Worm (Caenorhabditis elegans) whole organism, L2 larva: ENCODE measurements around the gene F59B1.2.

ENCODE experiments used
- C34F6.9 ChIP-seq: fragments of 150-350 bp; optimal IDR thresholded peaks from 2 replicates; lab custom pipeline; 2014; ENCODE audit warnings: missing biosample characterization, missing genetic modification characterization
- R02D3.7 ChIP-seq: fragments of 150-350 bp; optimal IDR thresholded peaks from 2 replicates; lab custom pipeline; 2014; ENCODE audit warnings: missing biosample characterization, missing genetic modification characterization
- Y55F3AM.14 ChIP-seq: fragments of 200-800 bp; sonication (Bioruptor generic); optimal IDR thresholded peaks from 2 replicates; lab custom pipeline; 2018; ENCODE audit warnings: mild to moderate bottlenecking, missing genetic modification characterization, missing compliant biosample characterization
- alr-1 ChIP-seq: fragments of 150-350 bp; optimal IDR thresholded peaks from 2 replicates; lab custom pipeline; 2014; ENCODE audit warnings: missing biosample characterization, missing genetic modification characterization
- aly-2 ChIP-seq: fragments of 150-350 bp; optimal IDR thresholded peaks from 2 replicates; lab custom pipeline; 2014; ENCODE audit warnings: missing biosample characterization, missing genetic modification characterization
- ama-1 ChIP-seq: fragments of 150-350 bp; optimal IDR thresholded peaks from 2 replicates; lab custom pipeline; 2018; ENCODE audit warnings: inconsistent platforms
- blmp-1 ChIP-seq: sonication (generic microtip); optimal IDR thresholded peaks from 2 replicates; lab custom pipeline; 2017; ENCODE audit warnings: missing genetic modification characterization, mild to moderate bottlenecking, missing compliant biosample characterization, antibody characterized with exemption, moderate library complexity; ENCODE audit not compliant: insufficient read depth
- ceh-82 ChIP-seq: fragments of 150-350 bp; optimal IDR thresholded peaks from 2 replicates; lab custom pipeline; 2014; ENCODE audit warnings: missing biosample characterization, missing genetic modification characterization
- dmd-4 ChIP-seq: sonication (generic microtip); optimal IDR thresholded peaks from 2 replicates; lab custom pipeline; 2017; ENCODE audit warnings: missing biosample characterization, missing genetic modification characterization
- egl-27 ChIP-seq: sonication (generic microtip); optimal IDR thresholded peaks from 3 replicates; lab custom pipeline; 2017; ENCODE audit warnings: missing biosample characterization, missing genetic modification reagents, missing genetic modification characterization
- elt-1 ChIP-seq: fragments of 150-350 bp; optimal IDR thresholded peaks from 2 replicates; lab custom pipeline; 2014; ENCODE audit warnings: missing biosample characterization, missing genetic modification characterization
- elt-3 ChIP-seq: sonication (generic microtip); optimal IDR thresholded peaks from 2 replicates; lab custom pipeline; 2017; ENCODE audit warnings: missing biosample characterization, missing genetic modification characterization
- fos-1 ChIP-seq: fragments of 150-350 bp; optimal IDR thresholded peaks from 2 replicates; lab custom pipeline; 2014; ENCODE audit warnings: missing biosample characterization, missing genetic modification characterization
- gmeb-1 ChIP-seq: fragments of 150-350 bp; optimal IDR thresholded peaks from 2 replicates; lab custom pipeline; 2014; ENCODE audit warnings: missing biosample characterization, missing genetic modification characterization
- lin-13 ChIP-seq: fragments of 150-350 bp; optimal IDR thresholded peaks from 2 replicates; lab custom pipeline; 2014; ENCODE audit warnings: missing biosample characterization, missing genetic modification reagents, missing genetic modification characterization
- mab-5 ChIP-seq: fragments of 150-350 bp; optimal IDR thresholded peaks from 2 replicates; lab custom pipeline; 2014; ENCODE audit warnings: missing biosample characterization, missing genetic modification characterization
- mdl-1 ChIP-seq, 2 experiments: fragments of 150-350 bp in 1 of 2; sonication (generic microtip) in 1 of 2; optimal IDR thresholded peaks; 2 replicates each; lab custom pipeline; 2017; ENCODE audit warnings: missing biosample characterization in 2 of 2, missing genetic modification characterization in 2 of 2
- nhr-10 ChIP-seq: sonication (generic microtip); optimal IDR thresholded peaks from 2 replicates; lab custom pipeline; 2017; ENCODE audit warnings: missing biosample characterization, missing genetic modification characterization
- nhr-12 ChIP-seq: fragments of 150-350 bp; optimal IDR thresholded peaks from 2 replicates; lab custom pipeline; 2014; ENCODE audit warnings: missing biosample characterization, missing genetic modification characterization
- nhr-129 ChIP-seq: fragments of 150-350 bp; optimal IDR thresholded peaks from 2 replicates; lab custom pipeline; 2014; ENCODE audit warnings: missing biosample characterization, missing genetic modification characterization
- nhr-21 ChIP-seq: fragments of 150-350 bp; optimal IDR thresholded peaks from 2 replicates; lab custom pipeline; 2014; ENCODE audit warnings: missing biosample characterization, missing genetic modification characterization
- nhr-23 ChIP-seq: fragments of 150-350 bp; optimal IDR thresholded peaks from 2 replicates; lab custom pipeline; 2014; ENCODE audit warnings: missing biosample characterization, missing genetic modification reagents, missing genetic modification characterization
- nhr-6 ChIP-seq: fragments of 150-350 bp; optimal IDR thresholded peaks from 2 replicates; lab custom pipeline; 2014; ENCODE audit warnings: missing biosample characterization, missing genetic modification characterization
- nhr-77 ChIP-seq: fragments of 150-350 bp; optimal IDR thresholded peaks from 2 replicates; lab custom pipeline; 2014; ENCODE audit warnings: missing biosample characterization, missing genetic modification characterization
- peb-1 ChIP-seq: fragments of 150-350 bp; optimal IDR thresholded peaks from 2 replicates; lab custom pipeline; 2014; ENCODE audit warnings: missing biosample characterization, missing genetic modification characterization
- sem-4 ChIP-seq: fragments of 150-350 bp; optimal IDR thresholded peaks from 2 replicates; lab custom pipeline; 2014; ENCODE audit warnings: missing biosample characterization, missing genetic modification reagents, missing genetic modification characterization
- sma-3 ChIP-seq: sonication (generic microtip); optimal IDR thresholded peaks from 2 replicates; lab custom pipeline; 2016; ENCODE audit warnings: missing genetic modification reagents, missing genetic modification characterization, missing compliant biosample characterization
- sma-9 ChIP-seq, 2 experiments: fragments of 150-350 bp in 1 of 2; sonication (generic microtip) in 1 of 2; optimal IDR thresholded peaks; 2 replicates each; lab custom pipeline; 2014 to 2016; ENCODE audit warnings: missing genetic modification characterization in 2 of 2, mild to moderate bottlenecking in 1 of 2, missing biosample characterization in 1 of 2, missing compliant biosample characterization in 1 of 2, missing genetic modification reagents in 1 of 2, moderate library complexity in 1 of 2
- snpc-4 ChIP-seq: fragments of 150-350 bp; optimal IDR thresholded peaks from 2 replicates; lab custom pipeline; 2014; ENCODE audit warnings: missing biosample characterization, missing genetic modification characterization
- unc-39 ChIP-seq: fragments of 150-350 bp; optimal IDR thresholded peaks from 2 replicates; lab custom pipeline; 2014; ENCODE audit warnings: missing biosample characterization, missing genetic modification characterization
- unc-55 ChIP-seq: fragments of 150-350 bp; sonication (generic microtip); optimal IDR thresholded peaks from 3 replicates; lab custom pipeline; 2014; ENCODE audit warnings: missing biosample characterization, missing genetic modification reagents, missing genetic modification characterization
- unc-62 ChIP-seq: fragments of 150-350 bp; optimal IDR thresholded peaks from 2 replicates; lab custom pipeline; 2014; ENCODE audit warnings: missing biosample characterization, missing genetic modification reagents, missing genetic modification characterization
- ztf-1 ChIP-seq: fragments of 200-800 bp; sonication (Bioruptor generic); conservative IDR thresholded peaks from 2 replicates; pipeline ENCODE4 v1.3.6; 2022; ENCODE audit warnings: missing genetic modification characterization, missing compliant biosample characterization
- ztf-11 ChIP-seq: sonication (generic microtip); optimal IDR thresholded peaks from 2 replicates; lab custom pipeline; 2017; ENCODE audit warnings: missing biosample characterization, missing genetic modification characterization
- ztf-4 ChIP-seq: fragments of 150-350 bp; optimal IDR thresholded peaks from 2 replicates; lab custom pipeline; 2014; ENCODE audit warnings: missing biosample characterization, missing genetic modification characterization

Gene F59B1.2

DNA sequence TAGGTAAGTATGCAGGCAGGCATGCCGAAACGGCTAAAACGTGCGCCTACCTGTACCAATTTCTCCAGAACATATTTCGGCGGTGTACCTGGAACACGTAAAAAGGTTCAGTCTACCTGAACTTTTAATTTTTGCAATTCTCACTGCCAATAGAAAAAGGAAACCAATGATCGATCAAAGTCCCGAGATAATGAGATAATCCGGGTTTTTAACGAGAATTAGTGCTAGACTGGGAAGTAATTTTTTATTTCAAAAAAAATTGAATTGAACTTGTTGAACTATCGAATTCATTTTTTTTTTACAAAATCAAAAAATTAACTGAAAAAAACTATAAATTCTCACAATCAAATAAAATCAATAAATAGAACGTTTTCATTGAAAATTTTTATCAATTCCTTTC lies 32.6 kb upstream of the F59B1.2 start, which contains the start of gene T22F3.7:
T22F3.7 (minus strand) TSS at position 101 of the 400 bp plus-strand sequence.
- TF ChIP-seq mab-5 (tag; lab: Kevin White, UChicago) (no peak), fos-1 (tag; lab: Kevin White, UChicago) (no peak), lin-13 (GFP tag; lab: Kevin White, UChicago) (no peak), sem-4 (tag; lab: Kevin White, UChicago) (no peak), Y55F3AM.14 (GFP tag; lab: Kevin White, UChicago) (no peak), dmd-4 (tag; lab: Kevin White, UChicago) (no peak), nhr-23 (tag; lab: Kevin White, UChicago) (no peak)

DNA sequence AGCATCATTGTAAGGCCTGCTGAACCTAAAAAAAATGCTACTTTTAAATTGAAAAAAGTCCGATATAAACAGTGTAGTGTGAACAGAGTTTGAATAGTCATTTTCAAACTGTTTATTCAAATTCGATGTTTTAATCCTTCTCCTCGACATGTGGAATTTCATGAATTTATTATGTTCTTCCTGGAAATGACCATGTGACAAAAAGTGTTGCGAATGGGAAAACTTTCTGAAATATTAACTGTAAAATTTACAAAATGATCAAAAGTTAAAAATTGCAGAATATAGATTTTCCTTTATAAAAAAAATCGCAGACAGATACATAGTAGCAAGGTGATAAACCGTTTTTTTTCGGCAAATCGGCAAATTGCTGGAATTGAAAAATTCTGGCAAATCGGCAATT lies 27.8 kb upstream of the F59B1.2 start, which contains the start of gene T22F3.8:
T22F3.8 (minus strand) TSS at position 101 of the 400 bp plus-strand sequence.
- TF ChIP-seq R02D3.7 (tag; lab: Kevin White, UChicago): no peak
- TF ChIP-seq fos-1 (tag; lab: Kevin White, UChicago): no peak
- no peak for TF ChIP-seq peb-1
- no peak for TF ChIP-seq mdl-1 (tag; optimal IDR thresholded peaks at IDR 0.05; lab: Kevin White, UChicago)
- TF ChIP-seq ceh-82: no peak
- no peak for TF ChIP-seq lin-13 (GFP tag; lab: Kevin White, UChicago)
- TF ChIP-seq elt-1 (tag; lab: Kevin White, UChicago): no peak
- no peak for TF ChIP-seq nhr-6 (tag; lab: Kevin White, UChicago)
- TF ChIP-seq ama-1 (lab: Kevin White, UChicago): no peak
- TF ChIP-seq nhr-12 (tag; lab: Kevin White, UChicago): no peak
- TF ChIP-seq unc-39: no peak
- no peak for TF ChIP-seq blmp-1 (tag; lab: Kevin White, UChicago)
- TF ChIP-seq ztf-4 (tag; lab: Kevin White, UChicago): no peak
- no peak for TF ChIP-seq nhr-77
- no peak for TF ChIP-seq dmd-4 (tag; lab: Kevin White, UChicago)
- no peak for TF ChIP-seq alr-1 (tag; lab: Kevin White, UChicago)
- no peak for TF ChIP-seq nhr-23 (tag; lab: Kevin White, UChicago)
- no peak for TF ChIP-seq ztf-11 (tag; lab: Kevin White, UChicago)

DNA sequence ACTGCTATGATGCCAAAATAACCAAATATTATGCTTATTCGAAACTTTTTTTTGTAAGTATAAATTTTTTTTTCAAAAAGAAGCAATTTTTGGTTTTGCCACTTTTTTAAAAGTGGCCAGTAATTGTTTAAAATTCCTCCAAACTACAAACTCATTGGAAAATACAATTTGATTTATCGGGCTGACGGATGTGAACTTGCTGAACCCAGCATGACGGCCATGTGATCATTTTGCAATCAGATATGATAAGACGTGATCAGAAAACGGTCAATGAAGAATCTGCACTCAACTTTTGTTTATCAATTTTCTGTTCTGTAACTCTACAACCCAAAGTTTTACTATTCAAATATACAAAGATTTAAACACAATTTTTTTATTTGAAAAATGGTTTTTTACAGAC lies 26.8 kb upstream of the F59B1.2 start:
- TF ChIP-seq snpc-4 (no peak), nhr-77 (no peak), sma-9 (GFP tag; optimal IDR thresholded peaks at IDR 0.05; lab: Kevin White, UChicago) (no peak), sma-9 (tag; optimal IDR thresholded peaks at IDR 0.05; lab: Kevin White, UChicago) (no peak), nhr-21 (peak; percentile 48)

DNA sequence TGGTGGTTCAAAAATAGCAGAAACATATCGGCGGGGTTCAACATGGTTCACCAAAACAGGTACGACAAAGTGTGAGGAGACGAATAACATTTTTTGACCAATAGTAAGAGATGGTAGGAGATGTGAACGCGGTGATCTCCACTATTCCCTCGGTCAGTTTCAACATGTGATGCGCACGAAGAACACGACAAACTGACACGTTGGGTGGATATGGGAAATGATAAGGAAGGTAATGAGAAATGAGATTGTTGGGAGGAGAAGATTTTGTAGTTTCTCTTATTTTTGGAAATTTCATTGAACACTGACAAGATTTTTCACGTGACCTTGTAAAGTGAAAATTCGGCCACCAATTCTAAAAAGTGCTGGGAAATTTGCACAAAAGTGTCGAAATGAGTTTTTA lies 22.4 kb upstream of the F59B1.2 start:
- TF ChIP-seq egl-27 (tag; lab: Kevin White, UChicago) (no peak), aly-2 (tag; lab: Kevin White, UChicago) (no peak), sma-3 (GFP tag; lab: Kevin White, UChicago) (no peak), unc-62 (GFP tag; lab: Kevin White, UChicago) (no peak), nhr-6 (tag; lab: Kevin White, UChicago) (no peak), nhr-129 (tag; lab: Kevin White, UChicago) (peak; percentile 36), C34F6.9 (tag; lab: Kevin White, UChicago) (no peak), nhr-21 (peak; percentile 91), snpc-4 (no peak), sma-9 (GFP tag; optimal IDR thresholded peaks at IDR 0.05; lab: Kevin White, UChicago) (peak; percentile 83), sma-9 (tag; optimal IDR thresholded peaks at IDR 0.05; lab: Kevin White, UChicago) (no peak), blmp-1 (tag; lab: Kevin White, UChicago) (peak; percentile 62)

DNA sequence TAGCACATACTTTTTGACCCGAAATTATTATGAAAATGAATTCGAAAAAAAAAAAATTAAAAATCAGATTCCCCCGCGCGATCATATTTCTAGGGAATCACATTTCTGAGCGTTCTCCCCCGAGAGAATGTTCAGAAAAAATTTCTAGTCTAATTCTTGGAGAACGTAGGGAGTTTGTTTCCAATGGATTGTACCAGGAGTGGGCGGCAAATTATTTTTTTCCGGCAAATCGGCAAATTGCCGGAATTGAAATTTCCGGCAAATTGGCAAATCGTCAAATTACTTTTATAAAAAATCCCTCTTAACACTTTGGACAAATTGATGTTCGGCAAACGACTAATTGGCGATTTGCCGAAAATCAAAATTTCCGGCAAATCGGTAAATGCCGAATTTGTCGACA lies 21.5 kb upstream of the F59B1.2 start, which contains the start of gene T22F3.10:
T22F3.10 (minus strand) TSS at position 101 of the 400 bp plus-strand sequence.
- no peak for TF ChIP-seq nhr-23 (tag; lab: Kevin White, UChicago)
- no peak for TF ChIP-seq elt-3 (tag; lab: Kevin White, UChicago)
- TF ChIP-seq gmeb-1 (tag; lab: Kevin White, UChicago): no peak
- no peak for TF ChIP-seq ceh-82
- TF ChIP-seq R02D3.7 (tag; lab: Kevin White, UChicago): no peak
- TF ChIP-seq dmd-4 (tag; lab: Kevin White, UChicago): no peak
- no peak for TF ChIP-seq aly-2 (tag; lab: Kevin White, UChicago)
- TF ChIP-seq nhr-21: no peak
- no peak for TF ChIP-seq ztf-11 (tag; lab: Kevin White, UChicago)
- no peak for TF ChIP-seq blmp-1 (tag; lab: Kevin White, UChicago)
- no peak for TF ChIP-seq ama-1 (lab: Kevin White, UChicago)
- TF ChIP-seq sma-9 (GFP tag; optimal IDR thresholded peaks at IDR 0.05; lab: Kevin White, UChicago): no peak
- no peak for TF ChIP-seq sma-9 (tag; optimal IDR thresholded peaks at IDR 0.05; lab: Kevin White, UChicago)
- no peak for TF ChIP-seq ztf-4 (tag; lab: Kevin White, UChicago)
- TF ChIP-seq mab-5 (tag; lab: Kevin White, UChicago): no peak
- TF ChIP-seq nhr-10 (tag; lab: Kevin White, UChicago): no peak
- TF ChIP-seq unc-55 (GFP tag; lab: Kevin White, UChicago): no peak
- TF ChIP-seq lin-13 (GFP tag; lab: Kevin White, UChicago): no peak
- TF ChIP-seq ztf-1 (GFP tag; lab: Robert Waterston, UW): no peak
